Fruit fly (Drosophila melanogaster) whole organism, wandering third instar larva: ENCODE measurements around the gene pyd.

Experiments used
- Hnf4 ChIP-seq: fragments of 200-800 bp; sonication (Bioruptor generic); optimal IDR thresholded peaks from 2 replicates; lab custom pipeline; 2016; ENCODE audit warnings: missing biosample characterization, mild to moderate bottlenecking, missing genetic modification characterization
- fru ChIP-seq: fragments of 200-800 bp; sonication (Bioruptor generic); optimal IDR thresholded peaks from 3 replicates; lab custom pipeline; 2016; ENCODE audit warnings: missing biosample characterization, mild to moderate bottlenecking, missing genetic modification characterization

DNA sequence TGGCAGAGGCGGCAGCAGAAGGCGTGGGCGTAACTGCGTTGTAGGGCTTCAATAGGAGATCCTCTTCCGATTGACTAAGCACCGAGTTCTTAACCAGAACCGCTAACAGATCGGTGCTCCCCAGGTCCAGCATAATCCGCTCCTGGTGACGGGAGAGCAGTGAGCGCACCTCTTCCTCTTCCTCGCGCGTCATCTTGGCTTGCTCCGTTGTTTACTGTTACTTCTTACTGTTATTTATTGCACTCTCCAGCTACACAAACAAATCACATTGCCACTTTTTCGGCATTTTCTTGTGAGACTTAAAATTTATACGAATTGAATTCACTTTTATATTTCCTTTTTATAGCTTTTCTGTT is 654 bp downstream of the pyd start:
- no peak for TF ChIP-seq Hnf4 (GFP tag; lab: Kevin White, UChicago)
- no peak for TF ChIP-seq fru
